Worm (Caenorhabditis elegans) whole organism, young adult: ENCODE data around the gene ZC239.15.

ENCODE experiments used
- Y53G8AR.9 ChIP-seq: fragments of 200-800 bp; sonication (Bioruptor generic); conservative IDR thresholded peaks from 2 replicates; pipeline ENCODE4 v1.3.6; 2022; ENCODE audit warnings: missing genetic modification reagents, missing genetic modification characterization, missing compliant biosample characterization
- aptf-2 ChIP-seq: fragments of 200-800 bp; sonication (Bioruptor generic); conservative IDR thresholded peaks from 2 replicates; pipeline ENCODE4 v1.3.6; 2022; ENCODE audit warnings: missing genetic modification reagents, missing genetic modification characterization, missing compliant biosample characterization
- dpl-1 ChIP-seq: fragments of 150-350 bp; optimal IDR thresholded peaks from 2 replicates; lab custom pipeline; 2014; ENCODE audit warnings: missing biosample characterization, missing genetic modification reagents, missing genetic modification characterization
- madf-8 ChIP-seq: fragments of 200-800 bp; sonication (Bioruptor generic); conservative IDR thresholded peaks from 2 replicates; pipeline ENCODE4 v1.3.6; 2022; ENCODE audit warnings: missing genetic modification reagents, missing genetic modification characterization, missing compliant biosample characterization
- nfya-1 ChIP-seq: sonication (generic microtip); optimal IDR thresholded peaks from 2 replicates; lab custom pipeline; 2017; ENCODE audit warnings: antibody characterized with exemption, missing compliant biosample characterization, missing genetic modification characterization, borderline replicate concordance; ENCODE audit not compliant: insufficient read depth
- nhr-27 ChIP-seq: fragments of 200-800 bp; sonication (Bioruptor generic); optimal IDR thresholded peaks from 2 replicates; lab custom pipeline; 2018; ENCODE audit warnings: mild to moderate bottlenecking, missing genetic modification characterization, moderate library complexity, missing compliant biosample characterization
- sdz-38 ChIP-seq: sonication (generic microtip); optimal IDR thresholded peaks from 2 replicates; lab custom pipeline; 2016; ENCODE audit warnings: missing genotype, missing genetic modification characterization, missing compliant biosample characterization
- snpc-4 ChIP-seq, 5 experiments: fragments of 150-350 bp in 1 of 5; sonication (generic microtip) in 4 of 5; optimal IDR thresholded peaks; 2 replicates each; lab custom pipeline; 2014 to 2018; ENCODE audit warnings: missing genetic modification characterization in 5 of 5, missing biosample characterization in 3 of 5, antibody characterized with exemption in 2 of 5, mild to moderate bottlenecking in 2 of 5, missing compliant biosample characterization in 2 of 5, missing genotype in 2 of 5, moderate library complexity in 2 of 5, missing genetic modification reagents in 1 of 5
- tbx-9 ChIP-seq: sonication (generic microtip); optimal IDR thresholded peaks from 2 replicates; lab custom pipeline; 2016; ENCODE audit warnings: borderline replicate concordance, missing genetic modification characterization, inconsistent platforms, missing compliant biosample characterization

ce11 chrII:3270598-3270997, 46.1 kb upstream of the ZC239.15 start:
- no peak for TF ChIP-seq madf-8
- TF ChIP-seq dpl-1 = no peak
- TF ChIP-seq aptf-2 (GFP tag; lab: Robert Waterston, UW) = no peak
- TF ChIP-seq snpc-4 (GFP tag; optimal IDR thresholded peaks at IDR 0.05; lab: Kevin White, UChicago) = no peak
- no peak for TF ChIP-seq snpc-4 (tag; optimal IDR thresholded peaks at IDR 0.05; lab: Kevin White, UChicago)
- no peak for TF ChIP-seq nfya-1
- TF ChIP-seq tbx-9 = no peak
- TF ChIP-seq nhr-27 (tag; lab: Kevin White, UChicago) = no peak
- no peak for TF ChIP-seq sdz-38 (tag; lab: Kevin White, UChicago)
- no peak for TF ChIP-seq Y53G8AR.9
